Worm (Caenorhabditis elegans): ENCODE data around the gene mam-3.

mam-3 gene

DNA sequence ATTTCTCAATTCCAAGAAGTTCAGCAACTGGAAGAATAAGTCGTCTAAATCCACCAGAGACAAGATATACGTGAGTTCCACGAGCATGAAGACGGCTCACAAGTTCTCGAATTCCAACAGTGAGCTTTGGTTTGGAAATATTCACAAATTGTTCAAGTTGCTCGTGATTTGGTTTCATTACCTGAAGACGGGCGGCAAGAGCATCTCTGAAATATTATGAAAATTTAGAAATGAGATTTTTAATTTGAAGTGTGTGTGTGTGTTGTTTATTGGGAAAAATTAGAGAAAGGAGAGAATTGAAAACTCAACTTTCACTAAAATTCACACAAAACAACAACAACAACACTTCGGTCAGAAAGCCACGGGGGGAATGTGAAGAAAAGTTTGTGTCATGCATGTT, 54.4 kb downstream of the mam-3 start:
- TF ChIP-seq nhr-129 (tag; optimal IDR thresholded peaks at IDR 0.05) (peak; percentile 8), unc-55 (GFP tag; optimal IDR thresholded peaks at IDR 0.05) (no peak), sma-3 (GFP tag; optimal IDR thresholded peaks at IDR 0.05) (no peak), unc-62 (GFP tag; optimal IDR thresholded peaks at IDR 0.05) (no peak), R02D3.7 (tag; optimal IDR thresholded peaks at IDR 0.05) (no peak), nhr-23 (tag; optimal IDR thresholded peaks at IDR 0.05) (no peak), lin-39 (tag; optimal IDR thresholded peaks at IDR 0.05) (no peak)

- TF ChIP-seq ztf-11 (tag; optimal IDR thresholded peaks at IDR 0.05): no peak
- TF ChIP-seq nhr-129 (tag; optimal IDR thresholded peaks at IDR 0.05): no peak
- TF ChIP-seq ztf-1 (GFP tag; conservative IDR thresholded peaks at IDR 0.05): 0 out of 2 replicates have a peak, but pooled peaks have one; percentile 77
- TF ChIP-seq nhr-12 (tag; optimal IDR thresholded peaks at IDR 0.05): no peak
These were observed 55.9 kb downstream of the mam-3 start for ce11 chrIV:13389237-13389636.

DNA sequence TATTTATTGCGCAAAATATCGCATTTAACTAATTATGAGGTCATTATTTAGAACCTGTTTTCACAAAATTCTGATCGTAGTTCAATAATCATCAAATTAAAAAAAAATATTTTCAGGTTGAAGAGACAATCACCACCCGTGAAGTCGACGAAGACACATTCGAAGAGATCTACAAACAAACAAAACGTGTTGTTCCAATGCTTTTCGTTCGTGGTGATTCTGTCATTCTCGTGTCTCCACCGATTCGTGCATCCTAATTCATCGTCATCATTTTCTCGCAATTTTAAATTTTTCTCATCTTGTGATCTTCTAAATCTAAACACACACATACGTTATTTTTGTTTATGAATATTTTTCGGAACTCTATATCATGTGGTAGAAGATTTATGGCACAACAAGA, 56.4 kb downstream of the mam-3 start:
- TF ChIP-seq crh-2 (tag; optimal IDR thresholded peaks at IDR 0.05): peak; percentile 9
- peak in 1 of 2 experiments; percentile 3 for TF ChIP-seq lsy-2 (tag; optimal IDR thresholded peaks at IDR 0.05)
- peak; percentile 44 for TF ChIP-seq ama-1 (optimal IDR thresholded peaks at IDR 0.05)
- TF ChIP-seq unc-39 (tag; optimal IDR thresholded peaks at IDR 0.05): no peak
- TF ChIP-seq nhr-21 (tag; optimal IDR thresholded peaks at IDR 0.05): peak; percentile 84
- peak; percentile 40 for TF ChIP-seq gmeb-1 (tag; optimal IDR thresholded peaks at IDR 0.05)
- TF ChIP-seq alr-1 (tag; optimal IDR thresholded peaks at IDR 0.05): no peak
- TF ChIP-seq unc-55 (GFP tag; optimal IDR thresholded peaks at IDR 0.05): peak; percentile 7
- TF ChIP-seq R02D3.7 (tag; optimal IDR thresholded peaks at IDR 0.05): no peak
- TF ChIP-seq nhr-25 (tag; optimal IDR thresholded peaks at IDR 0.05): peak; percentile 48
- TF ChIP-seq ceh-16 (tag; optimal IDR thresholded peaks at IDR 0.05): no peak
- no peak for TF ChIP-seq dmd-4 (tag; optimal IDR thresholded peaks at IDR 0.05)
- TF ChIP-seq zag-1 (tag; optimal IDR thresholded peaks at IDR 0.05): no peak
- TF ChIP-seq nhr-129 (tag; optimal IDR thresholded peaks at IDR 0.05): peak; percentile 16
- TF ChIP-seq elt-3 (tag; optimal IDR thresholded peaks at IDR 0.05): no peak
- peak; percentile 28 for TF ChIP-seq nhr-6 (tag; optimal IDR thresholded peaks at IDR 0.05)
- no peak for TF ChIP-seq skn-1 (tag; optimal IDR thresholded peaks at IDR 0.05)
- TF ChIP-seq Y55F3AM.14 (GFP tag; optimal IDR thresholded peaks at IDR 0.05): peak; percentile 57

DNA sequence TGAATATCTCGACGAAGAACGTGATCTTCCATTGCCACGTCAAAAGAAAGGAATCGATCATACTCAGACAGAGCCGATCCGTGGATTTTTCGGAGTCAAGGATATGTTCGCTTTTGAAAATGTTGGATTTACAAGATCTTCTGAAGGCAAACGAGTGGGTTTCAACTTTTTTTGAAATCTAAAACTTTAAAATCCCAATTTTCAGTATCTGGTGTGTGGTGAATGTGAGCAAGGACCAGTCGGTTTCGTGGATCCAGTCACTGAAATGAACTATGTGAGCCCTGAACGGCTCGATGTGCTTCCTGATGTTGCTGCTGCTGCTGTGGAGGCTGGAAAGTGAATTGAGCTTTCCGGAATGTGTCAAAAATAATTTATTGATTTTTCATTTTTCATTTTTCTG, 58.3 kb downstream of the mam-3 start, which contains the start of gene lsm-3:
Gene lsm-3, plus strand, starts transcription at position 301 of the 400 bp plus-strand sequence.
- TF ChIP-seq elt-3 (tag; optimal IDR thresholded peaks at IDR 0.05): no peak
- no peak for TF ChIP-seq lin-39 (tag; optimal IDR thresholded peaks at IDR 0.05)
- no peak for TF ChIP-seq nhr-10 (tag; optimal IDR thresholded peaks at IDR 0.05)
- TF ChIP-seq aly-2 (tag; optimal IDR thresholded peaks at IDR 0.05): no peak
- no peak for TF ChIP-seq sma-9 (GFP tag; optimal IDR thresholded peaks at IDR 0.05)
- TF ChIP-seq sma-9 (tag; optimal IDR thresholded peaks at IDR 0.05): no peak
- TF ChIP-seq egl-27 (tag; optimal IDR thresholded peaks at IDR 0.05): no peak
- no peak for TF ChIP-seq dmd-4 (tag; optimal IDR thresholded peaks at IDR 0.05)
- TF ChIP-seq ztf-4 (tag; optimal IDR thresholded peaks at IDR 0.05): no peak
- TF ChIP-seq skn-1 (tag; optimal IDR thresholded peaks at IDR 0.05): no peak

- peak; percentile 45 to 86 for TF ChIP-seq lsy-2 (tag; optimal IDR thresholded peaks at IDR 0.05)
- no peak for TF ChIP-seq lin-39 (tag; optimal IDR thresholded peaks at IDR 0.05)
- no peak for TF ChIP-seq unc-39 (tag; optimal IDR thresholded peaks at IDR 0.05)
- TF ChIP-seq gmeb-1 (tag; optimal IDR thresholded peaks at IDR 0.05): peak; percentile 79
- no peak for TF ChIP-seq ceh-16 (tag; optimal IDR thresholded peaks at IDR 0.05)
- TF ChIP-seq zag-1 (tag; optimal IDR thresholded peaks at IDR 0.05): no peak
- TF ChIP-seq alr-1 (tag; optimal IDR thresholded peaks at IDR 0.05): peak; percentile 36
- no peak for TF ChIP-seq ztf-1 (GFP tag; conservative IDR thresholded peaks at IDR 0.05)
- TF ChIP-seq C34F6.9 (tag; optimal IDR thresholded peaks at IDR 0.05): peak; percentile 80
- peak; percentile 73 for TF ChIP-seq lin-11 (tag; optimal IDR thresholded peaks at IDR 0.05)
- TF ChIP-seq nhr-21 (tag; optimal IDR thresholded peaks at IDR 0.05): peak; percentile 58
- peak; percentile 86 for TF ChIP-seq crh-2 (tag; optimal IDR thresholded peaks at IDR 0.05)
- peak; percentile 78 for TF ChIP-seq lin-13 (GFP tag; optimal IDR thresholded peaks at IDR 0.05)
- peak; percentile 56 for TF ChIP-seq ztf-4 (tag; optimal IDR thresholded peaks at IDR 0.05)
- TF ChIP-seq ceh-82 (tag; optimal IDR thresholded peaks at IDR 0.05): no peak
- no peak for TF ChIP-seq elt-3 (tag; optimal IDR thresholded peaks at IDR 0.05)
- TF ChIP-seq nhr-23 (tag; optimal IDR thresholded peaks at IDR 0.05): no peak
- no peak for TF ChIP-seq mbf-1 (tag; optimal IDR thresholded peaks at IDR 0.05)
- TF ChIP-seq F13H6.1 (tag; optimal IDR thresholded peaks at IDR 0.05): peak; percentile 51
- no peak for TF ChIP-seq blmp-1 (tag; optimal IDR thresholded peaks at IDR 0.05; ENCODE audit: insufficient read depth)
- TF ChIP-seq nhr-10 (tag; optimal IDR thresholded peaks at IDR 0.05): no peak
- TF ChIP-seq dmd-4 (tag; optimal IDR thresholded peaks at IDR 0.05): no peak
- no peak for TF ChIP-seq nhr-237 (tag; optimal IDR thresholded peaks at IDR 0.05)
- TF ChIP-seq R02D3.7 (tag; optimal IDR thresholded peaks at IDR 0.05): no peak
- no peak for TF ChIP-seq aly-2 (tag; optimal IDR thresholded peaks at IDR 0.05)
- TF ChIP-seq sma-9 (GFP tag; optimal IDR thresholded peaks at IDR 0.05): peak; percentile 71
- no peak for TF ChIP-seq sma-9 (tag; optimal IDR thresholded peaks at IDR 0.05)
- TF ChIP-seq nhr-12 (tag; optimal IDR thresholded peaks at IDR 0.05): no peak
- peak; percentile 67 for TF ChIP-seq mab-5 (tag; optimal IDR thresholded peaks at IDR 0.05)
- TF ChIP-seq skn-1 (tag; optimal IDR thresholded peaks at IDR 0.05): no peak
- TF ChIP-seq ztf-11 (tag; optimal IDR thresholded peaks at IDR 0.05): no peak
- peak; percentile 98 for TF ChIP-seq nhr-129 (tag; optimal IDR thresholded peaks at IDR 0.05)
- peak; percentile 95 for TF ChIP-seq unc-55 (GFP tag; optimal IDR thresholded peaks at IDR 0.05)
- no peak for TF ChIP-seq nhr-11 (tag; optimal IDR thresholded peaks at IDR 0.05)
- peak; percentile 78 for TF ChIP-seq snpc-4 (tag; optimal IDR thresholded peaks at IDR 0.05)
These were observed 59.1 kb downstream of the mam-3 start, which contains the start of the genes Y62E10A.20, Y62E10A.23 and mdt-9 for ce11 chrIV:13386043-13386442. Gene Y62E10A.20, minus strand, starts transcription at chrIV:13386091. Gene Y62E10A.23, plus strand, starts transcription at chrIV:13386324. Gene mdt-9, plus strand, starts transcription at chrIV:13386380.
